Worm (Caenorhabditis elegans) whole organism, young adult: ENCODE data around the gene inx-3.

Source experiments
- B0336.3 ChIP-seq: fragments of 200-800 bp; sonication (Bioruptor generic); IDR thresholded peaks from 2 replicates; pipeline ENCODE4 v1.3.6; 2022; ENCODE audit warnings: missing genetic modification characterization, missing compliant biosample characterization
- D2030.7 ChIP-seq: fragments of 200-800 bp; sonication (Bioruptor generic); IDR thresholded peaks from 2 replicates; pipeline ENCODE4 v1.3.6; 2022; ENCODE audit warnings: missing genetic modification reagents, missing genetic modification characterization, missing compliant biosample characterization
- F33H1.4 ChIP-seq: fragments of 200-800 bp; sonication (Bioruptor generic); IDR thresholded peaks from 2 replicates; pipeline ENCODE4 v1.3.6; 2022; ENCODE audit warnings: missing genetic modification reagents, missing genetic modification characterization, missing compliant biosample characterization
- F39B2.1 ChIP-seq: fragments of 200-800 bp; sonication (Bioruptor generic); IDR thresholded peaks from 2 replicates; pipeline ENCODE4 v1.3.6; 2022; ENCODE audit warnings: missing genetic modification reagents, missing genetic modification characterization, missing compliant biosample characterization
- F55B11.4 ChIP-seq: sonication (generic microtip); optimal IDR thresholded peaks from 2 replicates; lab custom pipeline; 2016; ENCODE audit warnings: missing compliant biosample characterization, missing genetic modification characterization, borderline replicate concordance; ENCODE audit not compliant: insufficient read depth
- K11D2.4 ChIP-seq: fragments of 200-800 bp; sonication (Bioruptor generic); IDR thresholded peaks from 2 replicates; pipeline ENCODE4 v1.3.6; 2022; ENCODE audit warnings: missing genetic modification reagents, missing genetic modification characterization, missing compliant biosample characterization
- T07F8.4 ChIP-seq: sonication (generic microtip); optimal IDR thresholded peaks from 2 replicates; lab custom pipeline; 2016; ENCODE audit warnings: mild to moderate bottlenecking, missing genetic modification characterization, moderate library complexity, missing compliant biosample characterization
- Y53F4B.3 ChIP-seq: fragments of 200-800 bp; sonication (Bioruptor generic); IDR thresholded peaks from 2 replicates; pipeline ENCODE4 v1.3.6; 2022; ENCODE audit warnings: missing genetic modification reagents, missing genetic modification characterization, missing compliant biosample characterization
- Y53G8AR.9 ChIP-seq: fragments of 200-800 bp; sonication (Bioruptor generic); conservative IDR thresholded peaks from 2 replicates; pipeline ENCODE4 v1.3.6; 2022; ENCODE audit warnings: missing genetic modification reagents, missing genetic modification characterization, missing compliant biosample characterization
- Y67H2A.10 ChIP-seq: fragments of 200-800 bp; sonication (Bioruptor generic); conservative IDR thresholded peaks from 2 replicates; pipeline ENCODE4 v1.3.6; 2022; ENCODE audit warnings: missing genetic modification reagents, missing genetic modification characterization, missing compliant biosample characterization
- Y95B8A.8 ChIP-seq: fragments of 200-800 bp; sonication (Bioruptor generic); IDR thresholded peaks from 2 replicates; pipeline ENCODE4 v1.3.6; 2022; ENCODE audit warnings: missing genetic modification reagents, missing genetic modification characterization, missing compliant biosample characterization
- ZK185.1 ChIP-seq: sonication (generic microtip); optimal IDR thresholded peaks from 2 replicates; lab custom pipeline; 2016; ENCODE audit warnings: mild to moderate bottlenecking, missing genetic modification characterization, missing compliant biosample characterization; ENCODE audit not compliant: poor library complexity, severe bottlenecking
- ama-1 ChIP-seq, 3 experiments: fragments of 150-350 bp in 1 of 3; sonication (generic microtip) in 2 of 3; optimal IDR thresholded peaks; 2 replicates each; lab custom pipeline; 2014 to 2018; ENCODE audit warnings: missing biosample characterization in 2 of 3, missing genetic modification characterization in 2 of 3, missing genetic modification reagents in 2 of 3
- aptf-3 ChIP-seq: fragments of 200-800 bp; sonication (Bioruptor generic); IDR thresholded peaks from 2 replicates; pipeline ENCODE4 v1.3.6; 2022; ENCODE audit warnings: missing genetic modification characterization, missing compliant biosample characterization
- attf-6 ChIP-seq: fragments of 200-800 bp; sonication (Bioruptor generic); IDR thresholded peaks from 2 replicates; pipeline ENCODE4 v1.3.6; 2022; ENCODE audit warnings: missing genetic modification reagents, missing genetic modification characterization, missing compliant biosample characterization
- bed-1 ChIP-seq: fragments of 200-800 bp; sonication (Bioruptor generic); IDR thresholded peaks from 2 replicates; pipeline ENCODE4 v1.3.6; 2022; ENCODE audit warnings: missing genetic modification reagents, missing genetic modification characterization, missing compliant biosample characterization
- cebp-2 ChIP-seq: fragments of 200-800 bp; sonication (Bioruptor generic); IDR thresholded peaks from 2 replicates; pipeline ENCODE4 v1.3.6; 2022; ENCODE audit warnings: missing genetic modification characterization, missing compliant biosample characterization
- ceh-40 ChIP-seq: fragments of 200-800 bp; sonication (Bioruptor generic); IDR thresholded peaks from 2 replicates; pipeline ENCODE4 v1.3.6; 2022; ENCODE audit warnings: missing genetic modification characterization, missing compliant biosample characterization
- ceh-91 ChIP-seq: fragments of 200-800 bp; sonication (Bioruptor generic); IDR thresholded peaks from 2 replicates; pipeline ENCODE4 v1.3.6; 2022; ENCODE audit warnings: missing genetic modification reagents, missing genetic modification characterization, missing compliant biosample characterization
- dpl-1 ChIP-seq: fragments of 150-350 bp; optimal IDR thresholded peaks from 2 replicates; lab custom pipeline; 2014; ENCODE audit warnings: missing biosample characterization, missing genetic modification reagents, missing genetic modification characterization
- efl-1 ChIP-seq: fragments of 150-350 bp; optimal IDR thresholded peaks from 2 replicates; lab custom pipeline; 2014; ENCODE audit warnings: missing biosample characterization, missing genetic modification reagents, missing genetic modification characterization
- egl-18 ChIP-seq: fragments of 200-800 bp; sonication (Bioruptor generic); IDR thresholded peaks from 2 replicates; pipeline ENCODE4 v1.3.6; 2022; ENCODE audit warnings: missing genetic modification reagents, missing genetic modification characterization, missing compliant biosample characterization
- fkh-3 ChIP-seq: sonication (generic microtip); optimal IDR thresholded peaks from 2 replicates; lab custom pipeline; 2016; ENCODE audit warnings: mild to moderate bottlenecking, missing genetic modification characterization, missing compliant biosample characterization
- gei-17 ChIP-seq: fragments of 200-800 bp; sonication (Bioruptor generic); optimal IDR thresholded peaks from 2 replicates; lab custom pipeline; 2018; ENCODE audit warnings: mild to moderate bottlenecking, missing genetic modification characterization, missing compliant biosample characterization
- hmg-1.2 ChIP-seq: fragments of 200-800 bp; sonication (Bioruptor generic); IDR thresholded peaks from 2 replicates; pipeline ENCODE4 v1.3.6; 2022; ENCODE audit warnings: missing genetic modification reagents, missing genetic modification characterization, missing compliant biosample characterization
- hrde-1 ChIP-seq: sonication (generic microtip); optimal IDR thresholded peaks from 2 replicates; lab custom pipeline; 2016; ENCODE audit warnings: missing genetic modification characterization, mild to moderate bottlenecking, missing compliant biosample characterization, moderate library complexity, missing genotype, missing genetic modification reagents, borderline replicate concordance
- hsf-1 ChIP-seq: fragments of 200-800 bp; sonication (Bioruptor generic); IDR thresholded peaks from 2 replicates; pipeline ENCODE4 v1.3.6; 2022; ENCODE audit warnings: missing genetic modification reagents, missing genetic modification characterization, missing compliant biosample characterization
- lin-26 ChIP-seq: fragments of 200-800 bp; sonication (Bioruptor generic); IDR thresholded peaks from 2 replicates; pipeline ENCODE4 v1.3.6; 2022; ENCODE audit warnings: missing genetic modification reagents, missing genetic modification characterization, missing compliant biosample characterization
- lin-35 ChIP-seq, 3 experiments: fragments of 150-350 bp in 2 of 3; sonication (generic microtip) in 1 of 3; optimal IDR thresholded peaks; 2 replicates each; lab custom pipeline; 2014 to 2018; ENCODE audit warnings: missing biosample characterization in 3 of 3, missing genetic modification characterization in 3 of 3, missing genetic modification reagents in 3 of 3
- madf-10 ChIP-seq: sonication (generic microtip); optimal IDR thresholded peaks from 2 replicates; lab custom pipeline; 2016; ENCODE audit warnings: mild to moderate bottlenecking, missing genetic modification characterization, missing compliant biosample characterization
- madf-3 ChIP-seq: fragments of 200-800 bp; sonication (Bioruptor generic); IDR thresholded peaks from 2 replicates; pipeline ENCODE4 v1.3.6; 2022; ENCODE audit warnings: missing genetic modification reagents, missing genetic modification characterization, missing compliant biosample characterization
- madf-6 ChIP-seq: fragments of 200-800 bp; sonication (Bioruptor generic); IDR thresholded peaks from 2 replicates; pipeline ENCODE4 v1.3.6; 2022; ENCODE audit warnings: missing genetic modification reagents, missing genetic modification characterization, missing compliant biosample characterization
- mes-4 ChIP-seq: sonication (generic microtip); optimal IDR thresholded peaks from 2 replicates; lab custom pipeline; 2016; ENCODE audit warnings: missing genotype, missing genetic modification characterization, missing compliant biosample characterization
- mxl-1 ChIP-seq: sonication (generic microtip); optimal IDR thresholded peaks from 2 replicates; lab custom pipeline; 2016; ENCODE audit warnings: missing genetic modification characterization, missing compliant biosample characterization
- nfya-1 ChIP-seq: sonication (generic microtip); optimal IDR thresholded peaks from 2 replicates; lab custom pipeline; 2017; ENCODE audit warnings: antibody characterized with exemption, missing compliant biosample characterization, missing genetic modification characterization, borderline replicate concordance; ENCODE audit not compliant: insufficient read depth
- nhr-27 ChIP-seq: fragments of 200-800 bp; sonication (Bioruptor generic); optimal IDR thresholded peaks from 2 replicates; lab custom pipeline; 2018; ENCODE audit warnings: mild to moderate bottlenecking, missing genetic modification characterization, moderate library complexity, missing compliant biosample characterization
- nhr-80 ChIP-seq: sonication (generic microtip); optimal IDR thresholded peaks from 2 replicates; lab custom pipeline; 2016; ENCODE audit warnings: missing genetic modification characterization, missing compliant biosample characterization
- nhr-90 ChIP-seq: sonication (generic microtip); optimal IDR thresholded peaks from 2 replicates; lab custom pipeline; 2016; ENCODE audit warnings: missing genotype, mild to moderate bottlenecking, missing genetic modification characterization, missing compliant biosample characterization
- rcor-1 ChIP-seq: fragments of 200-800 bp; sonication (Bioruptor generic); IDR thresholded peaks from 2 replicates; pipeline ENCODE4 v1.3.6; 2022; ENCODE audit warnings: missing genetic modification reagents, missing genetic modification characterization, missing compliant biosample characterization
- rpc-1 ChIP-seq, 2 experiments: fragments of 150-350 bp in 1 of 2; sonication (generic microtip) in 1 of 2; optimal IDR thresholded peaks; 2 replicates each; lab custom pipeline; 2014 to 2018; ENCODE audit warnings: missing biosample characterization in 1 of 2, missing genetic modification characterization in 1 of 2, missing genetic modification reagents in 1 of 2, missing genotype in 1 of 2
- sdz-38 ChIP-seq: sonication (generic microtip); optimal IDR thresholded peaks from 2 replicates; lab custom pipeline; 2016; ENCODE audit warnings: missing genotype, missing genetic modification characterization, missing compliant biosample characterization
- snpc-4 ChIP-seq, 5 experiments: fragments of 150-350 bp in 1 of 5; sonication (generic microtip) in 4 of 5; optimal IDR thresholded peaks; 2 replicates each; lab custom pipeline; 2014 to 2018; ENCODE audit warnings: missing genetic modification characterization in 5 of 5, missing biosample characterization in 3 of 5, antibody characterized with exemption in 2 of 5, mild to moderate bottlenecking in 2 of 5, missing compliant biosample characterization in 2 of 5, missing genotype in 2 of 5, moderate library complexity in 2 of 5, missing genetic modification reagents in 1 of 5
- tbp1 ChIP-seq: fragments of 200-800 bp; sonication (Bioruptor generic); optimal IDR thresholded peaks from 2 replicates; lab custom pipeline; 2018; ENCODE audit warnings: mild to moderate bottlenecking, missing genetic modification characterization, missing compliant biosample characterization
- tbx-9 ChIP-seq: sonication (generic microtip); optimal IDR thresholded peaks from 2 replicates; lab custom pipeline; 2016; ENCODE audit warnings: borderline replicate concordance, missing genetic modification characterization, inconsistent platforms, missing compliant biosample characterization
- ztf-26 ChIP-seq: sonication (generic microtip); optimal IDR thresholded peaks from 2 replicates; lab custom pipeline; 2017; ENCODE audit warnings: missing genetic modification characterization, missing compliant biosample characterization
- ztf-3 ChIP-seq: fragments of 200-800 bp; sonication (Bioruptor generic); optimal IDR thresholded peaks from 2 replicates; lab custom pipeline; 2018; ENCODE audit warnings: mild to moderate bottlenecking, missing genetic modification characterization, missing compliant biosample characterization

The inx-3 gene

ce11 chrX:5983267-5983666 lies 12.7 kb upstream of the inx-3 start:
- no peak for TF ChIP-seq sdz-38 (tag; lab: Kevin White, UChicago)
- TF ChIP-seq rpc-1 (optimal IDR thresholded peaks at IDR 0.05; lab: Kevin White, UChicago): no peak
- no peak for TF ChIP-seq rpc-1 (tag; optimal IDR thresholded peaks at IDR 0.05; lab: Kevin White, UChicago)
- no peak for TF ChIP-seq tbp1 (GFP tag; lab: Kevin White, UChicago)
- no peak for TF ChIP-seq F39B2.1 (GFP tag; lab: Robert Waterston, UW)
- TF ChIP-seq F55B11.4: no peak
- no peak for TF ChIP-seq mes-4
- no peak for TF ChIP-seq egl-18 (GFP tag; lab: Robert Waterston, UW)
- TF ChIP-seq hmg-1.2 (GFP tag; lab: Robert Waterston, UW): no peak
- no peak for TF ChIP-seq nfya-1 (tag; lab: Kevin White, UChicago)
- no peak for TF ChIP-seq D2030.7 (GFP tag; lab: Robert Waterston, UW)
- no peak for TF ChIP-seq ceh-40 (GFP tag; lab: Robert Waterston, UW)
- TF ChIP-seq T07F8.4 (tag; lab: Kevin White, UChicago): no peak
- no peak for TF ChIP-seq madf-3 (GFP tag; lab: Robert Waterston, UW)
- TF ChIP-seq mxl-1 (tag; lab: Kevin White, UChicago): no peak
- TF ChIP-seq lin-35 (GFP tag; optimal IDR thresholded peaks at IDR 0.05; lab: Kevin White, UChicago): no peak
- TF ChIP-seq Y53F4B.3: no peak
- TF ChIP-seq B0336.3 (GFP tag; lab: Robert Waterston, UW): no peak
- TF ChIP-seq hrde-1 (tag; lab: Kevin White, UChicago): no peak
- TF ChIP-seq Y67H2A.10: no peak

ce11 chrX:5984581-5985039 lies 11.3 kb upstream of the inx-3 start, which contains the start of gene klp-13:
Gene klp-13 (plus strand): TSS chrX:5984989.
- TF ChIP-seq snpc-4 (GFP tag; optimal IDR thresholded peaks at IDR 0.05; lab: Kevin White, UChicago): no peak
- peak in 1 of 4 experiments; percentile 57 for TF ChIP-seq snpc-4 (tag; optimal IDR thresholded peaks at IDR 0.05; lab: Kevin White, UChicago)
- TF ChIP-seq F33H1.4 (GFP tag; lab: Robert Waterston, UW): no peak
- TF ChIP-seq madf-3 (GFP tag; lab: Robert Waterston, UW): peak; percentile 89
- peak; percentile 33; the same call in 1 of the 2 replicates for TF ChIP-seq Y53G8AR.9 (GFP tag; lab: Robert Waterston, UW)
- TF ChIP-seq aptf-3 (GFP tag; lab: Robert Waterston, UW): no peak
- TF ChIP-seq ama-1 (optimal IDR thresholded peaks at IDR 0.05; lab: Kevin White, UChicago): no peak
- TF ChIP-seq ama-1 (GFP tag; optimal IDR thresholded peaks at IDR 0.05; lab: Kevin White, UChicago): no peak
- no peak for TF ChIP-seq rpc-1 (optimal IDR thresholded peaks at IDR 0.05; lab: Kevin White, UChicago)
- no peak for TF ChIP-seq rpc-1 (tag; optimal IDR thresholded peaks at IDR 0.05; lab: Kevin White, UChicago)
- no peak for TF ChIP-seq lin-26 (GFP tag; lab: Robert Waterston, UW)
- no peak for TF ChIP-seq cebp-2 (GFP tag; lab: Robert Waterston, UW)
- peak; percentile 45 for TF ChIP-seq gei-17 (GFP tag; lab: Kevin White, UChicago)
- TF ChIP-seq Y95B8A.8: no peak
- TF ChIP-seq nhr-80: peak; percentile 70
- no peak for TF ChIP-seq fkh-3 (tag; lab: Kevin White, UChicago)
- no peak for TF ChIP-seq ceh-40 (GFP tag; lab: Robert Waterston, UW)
- TF ChIP-seq ZK185.1 (tag; lab: Kevin White, UChicago): no peak
- TF ChIP-seq mxl-1 (tag; lab: Kevin White, UChicago): no peak
- peak; percentile 98 for TF ChIP-seq madf-10 (tag; lab: Kevin White, UChicago)
- peak; percentile 52 for TF ChIP-seq tbp1 (GFP tag; lab: Kevin White, UChicago)
- TF ChIP-seq madf-6 (GFP tag; lab: Robert Waterston, UW): peak; percentile 61; the same call in 1 of the 2 replicates
- no peak for TF ChIP-seq bed-1 (GFP tag; lab: Robert Waterston, UW)
- peak; percentile 51 for TF ChIP-seq dpl-1 (GFP tag; lab: Kevin White, UChicago)
- TF ChIP-seq hsf-1 (GFP tag; lab: Robert Waterston, UW): no peak
- peak; percentile 70 for TF ChIP-seq efl-1 (GFP tag; lab: Kevin White, UChicago)
- no peak for TF ChIP-seq ceh-91 (GFP tag; lab: Robert Waterston, UW)
- TF ChIP-seq nhr-27 (tag; lab: Kevin White, UChicago): no peak
- TF ChIP-seq hmg-1.2 (GFP tag; lab: Robert Waterston, UW): peak; percentile 87
- no peak for TF ChIP-seq sdz-38 (tag; lab: Kevin White, UChicago)
- no peak for TF ChIP-seq nhr-90 (tag; lab: Kevin White, UChicago)
- TF ChIP-seq attf-6: no peak
- TF ChIP-seq ztf-3 (GFP tag; lab: Kevin White, UChicago): no peak
- peak; percentile 67 for TF ChIP-seq K11D2.4 (GFP tag; lab: Robert Waterston, UW)
- TF ChIP-seq rcor-1 (GFP tag; lab: Robert Waterston, UW): no peak
- TF ChIP-seq ztf-26 (tag; lab: Kevin White, UChicago): peak; percentile 10
- TF ChIP-seq tbx-9 (tag; lab: Kevin White, UChicago): no peak
